Worm (Caenorhabditis elegans): Measurements from ENCODE around the gene R02C2.7.

Gene R02C2.7

DNA sequence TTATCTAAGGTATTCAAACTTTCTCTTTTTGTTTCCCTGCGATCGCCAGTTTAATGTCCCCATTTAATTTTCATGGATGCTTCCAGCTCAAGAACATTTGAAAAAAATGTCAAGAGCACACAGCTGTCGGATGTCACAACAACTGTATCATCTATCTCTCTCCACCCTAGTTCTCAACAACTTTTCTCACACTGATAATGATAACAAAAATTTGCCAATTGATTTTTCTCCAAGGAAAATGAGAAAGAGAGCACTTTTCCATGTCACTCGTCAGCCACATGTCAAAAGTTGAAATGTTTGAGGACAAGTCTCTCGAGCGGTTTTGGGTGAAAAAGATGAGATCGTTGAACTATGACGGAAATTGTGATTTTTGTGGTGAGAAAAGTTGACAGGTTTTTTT lies 38.7 kb upstream of the R02C2.7 start:
- TF ChIP-seq nhr-120 (GFP tag; IDR thresholded peaks at IDR 0.05) = no peak
- no peak for TF ChIP-seq nfyb-1 (GFP tag; IDR thresholded peaks at IDR 0.05)
- no peak for TF ChIP-seq K11D2.4 (GFP tag; IDR thresholded peaks at IDR 0.05)
- TF ChIP-seq egl-18 (GFP tag; IDR thresholded peaks at IDR 0.05) = no peak
- no peak for TF ChIP-seq F23B12.7 (tag; optimal IDR thresholded peaks at IDR 0.05; ENCODE audit: insufficient read depth)
- TF ChIP-seq C17E4.6 (GFP tag; IDR thresholded peaks at IDR 0.05) = no peak
- TF ChIP-seq lsl-1 (GFP tag; optimal IDR thresholded peaks at IDR 0.05) = no peak
- TF ChIP-seq pbrm-1 (GFP tag; IDR thresholded peaks at IDR 0.05) = no peak
- TF ChIP-seq hmg-1.2 (GFP tag; IDR thresholded peaks at IDR 0.05) = no peak
- TF ChIP-seq nfya-1 (tag; optimal IDR thresholded peaks at IDR 0.05; ENCODE audit: borderline replicate concordance, insufficient read depth) = no peak
- no peak for TF ChIP-seq lin-40 (tag; optimal IDR thresholded peaks at IDR 0.05)
- TF ChIP-seq B0019.2 (GFP tag; conservative IDR thresholded peaks at IDR 0.05) = no peak
- no peak for TF ChIP-seq dpl-1 (GFP tag; optimal IDR thresholded peaks at IDR 0.05)

DNA sequence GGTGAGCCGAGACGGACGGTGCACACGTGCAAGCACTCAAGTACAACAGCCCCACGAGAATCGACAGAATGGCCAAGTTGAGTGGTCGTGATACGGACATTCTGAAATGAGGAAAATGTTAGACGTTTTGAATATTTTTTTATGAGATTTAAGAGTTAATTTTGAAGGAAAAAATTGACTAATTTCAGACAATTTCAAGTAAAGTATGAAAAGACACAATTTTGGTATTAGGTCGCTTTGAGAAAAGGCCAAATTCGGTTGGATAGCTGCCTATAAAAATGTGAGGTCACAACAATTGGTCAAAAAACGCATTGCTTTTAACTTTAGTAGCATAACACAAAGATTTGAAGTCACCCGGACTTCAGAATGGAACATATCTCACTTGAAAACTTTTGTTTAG lies 30.4 kb upstream of the R02C2.7 start, which contains the start of gene nlp-70:
Gene nlp-70 (minus strand): TSS at position 101 of the 400 bp plus-strand sequence.
- TF ChIP-seq athp-1 (tag; optimal IDR thresholded peaks at IDR 0.05) (no peak), unc-130 (GFP tag; optimal IDR thresholded peaks at IDR 0.05) (no peak), snpc-4 (GFP tag; optimal IDR thresholded peaks at IDR 0.05) (no peak), snpc-4 (tag; optimal IDR thresholded peaks at IDR 0.05) (no peak), unc-62 (GFP tag; optimal IDR thresholded peaks at IDR 0.05) (no peak), T26A5.8 (tag; optimal IDR thresholded peaks at IDR 0.05) (no peak), attf-6 (GFP tag; IDR thresholded peaks at IDR 0.05) (no peak), F37B4.10 (GFP tag; IDR thresholded peaks at IDR 0.05) (no peak), Y53G8AR.9 (GFP tag; conservative IDR thresholded peaks at IDR 0.05) (no peak), lin-54 (GFP tag; optimal IDR thresholded peaks at IDR 0.05) (no peak), lsy-27 (tag; optimal IDR thresholded peaks at IDR 0.05; ENCODE audit: borderline replicate concordance, insufficient read depth) (no peak), F52B5.7 (tag; optimal IDR thresholded peaks at IDR 0.05) (no peak), lin-35 (GFP tag; optimal IDR thresholded peaks at IDR 0.05) (no peak)

DNA sequence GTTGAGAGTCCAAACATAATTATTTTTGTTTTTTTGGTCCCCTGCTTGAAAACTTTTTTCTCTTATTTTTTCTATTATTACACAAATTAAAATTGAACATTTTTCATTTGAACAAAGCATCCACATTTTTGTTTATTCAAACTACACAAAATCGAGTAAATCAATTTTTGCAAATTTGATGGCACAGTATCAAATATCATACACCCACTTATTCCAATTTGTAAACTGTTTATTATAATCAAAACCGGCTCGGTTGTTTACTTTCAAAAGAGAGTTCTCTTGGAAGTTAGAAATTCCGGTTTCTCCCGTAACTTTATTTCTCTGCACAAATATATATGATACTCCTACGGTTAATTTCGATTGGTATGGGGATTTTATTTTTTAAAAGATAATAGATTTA lies 25.6 kb upstream of the R02C2.7 start, which contains the start of gene lgc-26:
Gene lgc-26 (plus strand): TSS at position 301 of the 400 bp plus-strand sequence.
- TF ChIP-seq lag-1 (GFP tag; IDR thresholded peaks at IDR 0.05) (no peak), nfyb-1 (GFP tag; IDR thresholded peaks at IDR 0.05) (no peak), T26A5.8 (tag; optimal IDR thresholded peaks at IDR 0.05) (no peak), akir-1 (GFP tag; optimal IDR thresholded peaks at IDR 0.05) (no peak), lir-1 (GFP tag; conservative IDR thresholded peaks at IDR 0.05) (no peak), cebp-1 (GFP tag; IDR thresholded peaks at IDR 0.05) (no peak), cebp-1 (tag; optimal IDR thresholded peaks at IDR 0.05) (no peak), pha-4 (tag; optimal IDR thresholded peaks at IDR 0.05) (no peak), Y95B8A.8 (GFP tag; IDR thresholded peaks at IDR 0.05) (no peak), him-1 (tag; optimal IDR thresholded peaks at IDR 0.05) (no peak)

Data from whole organism, young adult.